Fruit fly (Drosophila melanogaster) whole organism, prepupa: ENCODE measurements around the gene CG33257.

ENCODE experiments used
- CG15336 ChIP-seq: fragments of 200-800 bp; sonication (Bioruptor generic); IDR thresholded peaks from 2 replicates; pipeline ENCODE4 v1.3.6; 2022; ENCODE audit warnings: missing biosample characterization, missing genetic modification characterization
- CG32006 ChIP-seq: fragments of 200-800 bp; sonication (Bioruptor generic); optimal IDR thresholded peaks from 3 replicates; lab custom pipeline; 2017; ENCODE audit warnings: missing biosample characterization, mild to moderate bottlenecking, missing genetic modification characterization
- CG8119 ChIP-seq: fragments of 200-800 bp; sonication (Bioruptor generic); IDR thresholded peaks from 3 replicates; pipeline ENCODE4 v1.3.6; 2022; ENCODE audit warnings: missing biosample characterization, missing genetic modification characterization
- Eip75B ChIP-seq: fragments of 200-800 bp; sonication (Bioruptor generic); optimal IDR thresholded peaks from 3 replicates; lab custom pipeline; 2016; ENCODE audit warnings: missing biosample characterization, missing genetic modification characterization
- Sox102F ChIP-seq: fragments of 200-800 bp; sonication (Bioruptor generic); optimal IDR thresholded peaks from 2 replicates; lab custom pipeline; 2016; ENCODE audit warnings: missing biosample characterization, mild to moderate bottlenecking, missing genetic modification characterization
- achi ChIP-seq: fragments of 200-800 bp; sonication (Bioruptor generic); optimal IDR thresholded peaks from 3 replicates; lab custom pipeline; 2016; ENCODE audit warnings: missing biosample characterization, missing genetic modification characterization
- esn ChIP-seq: fragments of 200-800 bp; sonication (Bioruptor generic); optimal IDR thresholded peaks from 2 replicates; lab custom pipeline; 2016; ENCODE audit warnings: missing biosample characterization, mild to moderate bottlenecking, missing genetic modification characterization, moderate library complexity
- fd59A ChIP-seq: fragments of 200-800 bp; sonication (Bioruptor generic); optimal IDR thresholded peaks from 2 replicates; lab custom pipeline; 2017; ENCODE audit warnings: missing biosample characterization, mild to moderate bottlenecking, missing genetic modification characterization, missing genetic modification reagents
- lz ChIP-seq: fragments of 200-800 bp; sonication (Bioruptor generic); optimal IDR thresholded peaks from 3 replicates; lab custom pipeline; 2016; ENCODE audit warnings: missing biosample characterization, missing genetic modification characterization

dm6 chr3L:16339873-16340272, 6.2 kb upstream of the CG33257 start:
- no peak for TF ChIP-seq achi
- TF ChIP-seq CG8119 (GFP tag; lab: Robert Waterston, UW), result no peak
- no peak for TF ChIP-seq CG32006 (GFP tag; lab: Kevin White, UChicago)
- TF ChIP-seq lz (GFP tag; lab: Kevin White, UChicago), result no peak
- no peak for TF ChIP-seq Sox102F (GFP tag; lab: Kevin White, UChicago)
- no peak for TF ChIP-seq Eip75B (GFP tag; lab: Kevin White, UChicago)
- no peak for TF ChIP-seq esn (GFP tag; lab: Kevin White, UChicago)
- no peak for TF ChIP-seq fd59A (GFP tag; lab: Kevin White, UChicago)
- TF ChIP-seq CG15336 (GFP tag; lab: Robert Waterston, UW), result no peak
